Fruit fly (Drosophila melanogaster) whole organism, embryonic: ENCODE measurements around the gene RhoGAP19D.

Source experiments
- D19A ChIP-seq: fragments of 200-800 bp; optimal IDR thresholded peaks from 3 replicates; lab custom pipeline; 2019; ENCODE audit warnings: missing biosample characterization, mild to moderate bottlenecking, missing genetic modification characterization, moderate library complexity
- D19B ChIP-seq: fragments of 200-800 bp; sonication (Bioruptor generic); optimal IDR thresholded peaks from 2 replicates; lab custom pipeline; 2017; ENCODE audit warnings: missing biosample characterization, mild to moderate bottlenecking, missing genetic modification characterization
- stc ChIP-seq: fragments of 200-800 bp; sonication (Bioruptor generic); IDR thresholded peaks from 2 replicates; pipeline ENCODE4 v1.3.6; 2022; ENCODE audit warnings: missing biosample characterization, missing genetic modification characterization

RhoGAP19D gene

dm6 chrX:20423158-20423557, 87.3 kb downstream of the RhoGAP19D start:
- TF ChIP-seq D19B (GFP tag; lab: Kevin White, UChicago) (peak; percentile 72), stc (GFP tag; lab: Robert Waterston, UW) (no peak), D19A (tag; lab: Kevin White, UChicago) (peak; percentile 55)
